Fruit fly (Drosophila melanogaster): ENCODE results near the gene spdi.

spdi gene

DNA sequence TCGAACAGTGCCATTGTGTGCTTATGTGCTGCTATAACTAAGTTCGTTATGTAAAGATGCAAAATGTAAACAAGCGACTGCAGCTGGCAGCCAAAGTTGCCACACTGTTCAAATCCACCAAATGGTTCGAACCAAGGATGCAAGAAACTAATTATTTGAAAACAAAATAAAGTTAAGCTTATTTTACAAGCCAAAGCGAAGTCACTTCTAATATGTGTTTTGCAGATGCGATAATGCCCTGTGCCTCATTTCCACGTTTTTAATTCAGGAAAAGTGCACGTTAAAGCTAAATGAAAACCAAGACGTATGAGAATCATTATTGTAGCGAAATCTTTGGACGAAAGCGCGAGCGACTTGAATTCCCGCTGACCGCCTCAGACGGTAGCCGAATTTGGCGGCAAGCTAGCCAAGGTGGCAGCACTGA is 1.1 kb upstream of the spdi start, which contains the start of the genes CG13365 and Vsp37A (continued):
- TF ChIP-seq CG17612 (GFP tag; IDR thresholded peaks at IDR 0.05) (no peak), zfh1 (GFP tag; IDR thresholded peaks at IDR 0.05) (peak; percentile 52; the same call in 1 of the 3 replicates), Antp (GFP tag; optimal IDR thresholded peaks at IDR 0.05) (peak; percentile 58), Atf-2 (GFP tag; optimal IDR thresholded peaks at IDR 0.05) (peak; percentile 47), Pdp1 (GFP tag; optimal IDR thresholded peaks at IDR 0.05) (peak; percentile 36 to 98), Xrp1 (GFP tag; IDR thresholded peaks at IDR 0.05) (0 out of 2 replicates have a peak, but pooled peaks have one; percentile 27), CG6272 (GFP tag; IDR thresholded peaks at IDR 0.05) (no peak), chm (GFP tag; IDR thresholded peaks at IDR 0.05) (peak; percentile 25; the same call in 1 of the 2 replicates), CG5180 (GFP tag; optimal IDR thresholded peaks at IDR 0.05) (peak; percentile 36), wek (GFP tag; optimal IDR thresholded peaks at IDR 0.05) (peak; percentile 25), corto (GFP tag; optimal IDR thresholded peaks at IDR 0.05) (no peak), CG14014 (GFP tag; IDR thresholded peaks at IDR 0.05) (peak; percentile 48; the same call in 1 of the 2 replicates), Gsc (GFP tag; IDR thresholded peaks at IDR 0.05) (no peak), Hsf (GFP tag; optimal IDR thresholded peaks at IDR 0.05) (peak; percentile 51), org-1 (GFP tag; optimal IDR thresholded peaks at IDR 0.05) (no peak), CG30020 (tag; optimal IDR thresholded peaks at IDR 0.05) (peak; percentile 58), mirr (GFP tag; optimal IDR thresholded peaks at IDR 0.05) (no peak), NfI (GFP tag; optimal IDR thresholded peaks at IDR 0.05) (peak; percentile 33), CG31224 (GFP tag; IDR thresholded peaks at IDR 0.05) (no peak), E2f1 (GFP tag; IDR thresholded peaks at IDR 0.05) (no peak), CG30403 (GFP tag; optimal IDR thresholded peaks at IDR 0.05) (peak; percentile 52), CG13424 (tag; optimal IDR thresholded peaks at IDR 0.05) (peak; percentile 64)

DNA sequence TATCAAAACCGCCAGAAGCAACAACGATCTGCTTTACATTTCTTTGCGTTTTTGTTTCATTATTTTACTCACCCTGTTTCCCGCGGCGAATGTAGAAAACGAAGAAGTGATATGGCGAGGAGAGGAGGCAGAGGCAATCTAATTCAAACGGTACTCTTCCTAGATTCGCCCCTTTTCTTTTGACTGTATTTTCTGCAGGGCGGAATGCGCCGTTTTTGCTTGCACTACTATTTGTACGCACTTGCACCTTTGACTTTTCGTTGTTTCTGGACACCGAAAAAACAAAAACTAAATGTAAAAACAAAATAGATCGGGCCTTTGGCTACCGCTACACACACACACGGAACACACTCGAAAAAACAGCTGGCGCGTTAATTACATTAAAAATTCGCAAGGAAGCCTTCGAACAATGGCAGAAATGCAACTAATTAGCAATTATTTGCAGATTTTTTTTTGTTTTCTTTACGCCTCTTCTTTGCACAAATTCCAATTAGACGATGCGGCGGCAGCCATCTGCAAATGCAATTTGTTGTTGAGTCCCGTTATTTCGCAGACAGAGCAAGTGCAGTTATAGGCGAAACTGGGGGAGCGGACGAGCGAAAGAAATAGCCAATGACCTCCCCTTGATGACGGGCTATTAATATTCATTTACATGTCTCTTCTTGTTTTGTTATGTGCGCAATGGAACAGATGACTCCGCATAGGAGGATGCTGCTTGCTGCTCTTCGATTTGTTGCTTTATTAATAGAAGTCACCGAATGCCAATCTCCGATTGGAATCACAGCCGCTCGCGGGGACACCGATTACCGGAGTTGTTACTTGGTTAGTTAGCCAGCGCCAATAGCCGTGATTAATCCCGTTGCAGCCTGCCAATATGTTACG is 534 bp downstream of the spdi start:
- no peak for TF ChIP-seq D19A (tag; optimal IDR thresholded peaks at IDR 0.05)
- peak; percentile 44 for TF ChIP-seq CG15479 (GFP tag; optimal IDR thresholded peaks at IDR 0.05)
- 0 out of 2 replicates have a peak, but pooled peaks have one; percentile 22 for TF ChIP-seq chm (GFP tag; IDR thresholded peaks at IDR 0.05)
- peak; percentile 34 to 84 for TF ChIP-seq insv (GFP tag; optimal IDR thresholded peaks at IDR 0.05)
- TF ChIP-seq Med (GFP tag), result peak; percentile 5
- TF ChIP-seq CG15514 (GFP tag; optimal IDR thresholded peaks at IDR 0.05), result no peak
- peak; percentile 74 for TF ChIP-seq CG3995 (GFP tag; optimal IDR thresholded peaks at IDR 0.05)
- TF ChIP-seq zf30C (GFP tag; optimal IDR thresholded peaks at IDR 0.05), result peak; percentile 47
- no peak for TF ChIP-seq CG6765 (GFP tag; optimal IDR thresholded peaks at IDR 0.05)

DNA sequence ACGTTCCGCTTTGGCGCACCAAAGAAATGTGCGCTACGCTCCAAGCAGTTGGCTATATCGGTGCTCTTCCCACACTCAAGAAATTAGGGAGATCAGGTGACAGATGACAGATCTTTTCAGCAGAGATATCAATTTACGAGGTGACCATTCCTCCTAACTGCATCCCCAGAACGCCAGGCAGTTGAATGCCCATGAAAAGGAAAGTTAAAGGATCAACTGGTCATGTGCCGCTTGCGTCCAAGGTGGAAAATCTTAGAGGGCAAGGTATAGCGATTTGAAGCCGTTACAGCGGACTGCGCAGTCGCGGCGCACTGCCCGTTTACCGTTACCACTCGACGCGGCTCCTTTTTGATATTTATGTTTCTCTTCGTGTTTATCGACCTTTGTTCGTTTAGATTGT is 1.4 kb downstream of the spdi start:
- TF ChIP-seq Sry-δ (GFP tag; optimal IDR thresholded peaks at IDR 0.05), result no peak
- TF ChIP-seq ems (GFP tag; optimal IDR thresholded peaks at IDR 0.05), result no peak
- TF ChIP-seq ham (GFP tag; IDR thresholded peaks at IDR 0.05), result no peak
- peak; percentile 45 for TF ChIP-seq grau (tag; optimal IDR thresholded peaks at IDR 0.05)
- no peak for TF ChIP-seq trh (GFP tag; optimal IDR thresholded peaks at IDR 0.05)
- TF ChIP-seq CG7839 (tag; optimal IDR thresholded peaks at IDR 0.05), result peak; percentile 26
- TF ChIP-seq CG31365 (tag; optimal IDR thresholded peaks at IDR 0.05), result no peak
- TF ChIP-seq CG9876 (GFP tag; optimal IDR thresholded peaks at IDR 0.05), result peak; percentile 9
- TF ChIP-seq nau (GFP tag; optimal IDR thresholded peaks at IDR 0.05), result no peak
- TF ChIP-seq CG2129 (GFP tag; IDR thresholded peaks at IDR 0.05; ENCODE audit: partially characterized antibody), result no peak
- TF ChIP-seq D19B (GFP tag; optimal IDR thresholded peaks at IDR 0.05), result peak; percentile 9
- peak; percentile 1 for TF ChIP-seq CG1792 (GFP tag; optimal IDR thresholded peaks at IDR 0.05)
- TF ChIP-seq br (optimal IDR thresholded peaks at IDR 0.05), result no peak
- TF ChIP-seq YL-1 (GFP tag; optimal IDR thresholded peaks at IDR 0.05), result no peak
- TF ChIP-seq HLH54F (GFP tag; optimal IDR thresholded peaks at IDR 0.05), result no peak
- peak; percentile 28; the same call in 1 of the 3 replicates for TF ChIP-seq tgo (GFP tag; IDR thresholded peaks at IDR 0.05)
- TF ChIP-seq pros (GFP tag; optimal IDR thresholded peaks at IDR 0.05), result peak; percentile 16
- TF ChIP-seq CG6175 (GFP tag; IDR thresholded peaks at IDR 0.05), result no peak
